Fruit fly (Drosophila melanogaster) whole organism, embryonic: ENCODE results near the gene witty.

Source experiments
- ATbp ChIP-seq: fragments of 200-800 bp; sonication (Bioruptor generic); optimal IDR thresholded peaks from 2 replicates; lab custom pipeline; 2017; ENCODE audit warnings: missing biosample characterization, mild to moderate bottlenecking, missing genetic modification characterization, missing genetic modification reagents
- Asciz ChIP-seq: fragments of 200-800 bp; sonication (Bioruptor generic); optimal IDR thresholded peaks from 2 replicates; lab custom pipeline; 2017; ENCODE audit warnings: missing biosample characterization, mild to moderate bottlenecking, missing genetic modification characterization, missing genetic modification reagents
- BEAF-32 ChIP-seq: fragments of 200-800 bp; sonication (Bioruptor generic); optimal IDR thresholded peaks from 3 replicates; lab custom pipeline; 2017; ENCODE audit warnings: missing biosample characterization, missing genetic modification characterization, mild to moderate bottlenecking, moderate library complexity, missing genetic modification reagents
- CG10654 ChIP-seq: fragments of 200-800 bp; sonication (Bioruptor generic); optimal IDR thresholded peaks from 2 replicates; lab custom pipeline; 2016; ENCODE audit warnings: missing biosample characterization, missing genetic modification characterization
- CG12659 ChIP-seq: fragments of 200-800 bp; sonication (Bioruptor generic); optimal IDR thresholded peaks from 3 replicates; lab custom pipeline; 2017; ENCODE audit warnings: mild to moderate bottlenecking, missing biosample characterization, missing genetic modification reagents, missing genetic modification characterization
- CG12744 ChIP-seq: fragments of 200-800 bp; sonication (Bioruptor generic); optimal IDR thresholded peaks from 2 replicates; lab custom pipeline; 2016; ENCODE audit warnings: missing biosample characterization, missing genetic modification characterization
- CG14050 ChIP-seq: fragments of 200-800 bp; sonication (Bioruptor generic); IDR thresholded peaks from 3 replicates; pipeline ENCODE4 v1.3.6; 2022; ENCODE audit warnings: missing biosample characterization, missing genetic modification characterization
- CG14667 ChIP-seq: fragments of 200-800 bp; sonication (Bioruptor generic); IDR thresholded peaks from 2 replicates; pipeline ENCODE4 v1.3.6; 2022; ENCODE audit warnings: missing biosample characterization, missing genetic modification characterization
- CG15073 ChIP-seq: fragments of 200-800 bp; sonication (Bioruptor generic); optimal IDR thresholded peaks from 2 replicates; lab custom pipeline; 2016; ENCODE audit warnings: missing biosample characterization, missing genetic modification characterization
- CG2202 ChIP-seq: fragments of 200-800 bp; sonication (Bioruptor generic); optimal IDR thresholded peaks from 2 replicates; lab custom pipeline; 2018; ENCODE audit warnings: missing biosample characterization, mild to moderate bottlenecking, missing genetic modification characterization
- CG2875 ChIP-seq: fragments of 200-800 bp; sonication (Bioruptor generic); optimal IDR thresholded peaks from 2 replicates; lab custom pipeline; 2017; ENCODE audit warnings: missing biosample characterization, mild to moderate bottlenecking, missing genetic modification characterization, missing genetic modification reagents
- CG4820 ChIP-seq: fragments of 200-800 bp; sonication (Bioruptor generic); optimal IDR thresholded peaks from 3 replicates; lab custom pipeline; 2016; ENCODE audit warnings: missing biosample characterization, missing genetic modification characterization
- CG6813 ChIP-seq: fragments of 200-800 bp; sonication (Bioruptor generic); optimal IDR thresholded peaks from 2 replicates; lab custom pipeline; 2017; ENCODE audit warnings: missing biosample characterization, missing genetic modification characterization, mild to moderate bottlenecking, moderate library complexity, missing genetic modification reagents
- CG7357 ChIP-seq: fragments of 200-800 bp; sonication (Bioruptor generic); IDR thresholded peaks from 3 replicates; pipeline ENCODE4 v1.3.6; 2022; ENCODE audit warnings: missing biosample characterization, missing genetic modification characterization
- CG7556 ChIP-seq: fragments of 200-800 bp; sonication (Bioruptor generic); optimal IDR thresholded peaks from 2 replicates; lab custom pipeline; 2017; ENCODE audit warnings: missing biosample characterization, mild to moderate bottlenecking, missing genetic modification characterization
- CG7987 ChIP-seq: fragments of 200-800 bp; sonication (Bioruptor generic); optimal IDR thresholded peaks from 2 replicates; lab custom pipeline; 2018; ENCODE audit warnings: missing biosample characterization, mild to moderate bottlenecking, missing genetic modification characterization, moderate library complexity
- CG8478 ChIP-seq: fragments of >200 bp; optimal IDR thresholded peaks from 2 replicates; lab custom pipeline; 2018
- CG8944 ChIP-seq: fragments of 200-800 bp; sonication (Bioruptor generic); optimal IDR thresholded peaks from 3 replicates; lab custom pipeline; 2016; ENCODE audit warnings: missing biosample characterization, missing genetic modification characterization
- D ChIP-seq, 2 experiments: fragments of 200-800 bp in 1 of 2; fragments of >200 bp in 1 of 2; sonication (Bioruptor generic) in 1 of 2; optimal IDR thresholded peaks; 2 replicates in 1 of 2; 3 replicates in 1 of 2; lab custom pipeline; 2017; ENCODE audit warnings: mild to moderate bottlenecking in 1 of 2, missing biosample characterization in 1 of 2, missing genetic modification characterization in 1 of 2, missing genetic modification reagents in 1 of 2
- Drgx ChIP-seq: fragments of 200-800 bp; sonication (Bioruptor generic); IDR thresholded peaks from 2 replicates; pipeline ENCODE4 v1.3.6; 2022; ENCODE audit warnings: missing biosample characterization, missing genetic modification characterization
- Ets97D ChIP-seq: fragments of 200-800 bp; sonication (Bioruptor generic); optimal IDR thresholded peaks from 3 replicates; lab custom pipeline; 2016; ENCODE audit warnings: missing biosample characterization, missing genetic modification characterization
- HHEX ChIP-seq: fragments of 200-800 bp; sonication (Bioruptor generic); optimal IDR thresholded peaks from 3 replicates; lab custom pipeline; 2017; ENCODE audit warnings: missing biosample characterization, mild to moderate bottlenecking, missing genetic modification characterization, missing genetic modification reagents
- Hr39 ChIP-seq: fragments of >200 bp; optimal IDR thresholded peaks from 2 replicates; lab custom pipeline; 2017
- Hr51 ChIP-seq, 2 experiments: fragments of 200-800 bp; sonication (Bioruptor generic); optimal IDR thresholded peaks; 2 replicates in 1 of 2; 3 replicates in 1 of 2; lab custom pipeline; 2016 to 2018; ENCODE audit warnings: missing biosample characterization in 2 of 2, missing genetic modification characterization in 2 of 2, mild to moderate bottlenecking in 1 of 2, moderate library complexity in 1 of 2
- Hr78 ChIP-seq, 2 experiments: fragments of 200-800 bp in 1 of 2; fragments of >200 bp in 1 of 2; sonication (Bioruptor generic) in 1 of 2; optimal IDR thresholded peaks; 2 replicates each; lab custom pipeline; 2017 to 2019; ENCODE audit warnings: missing biosample characterization in 2 of 2, missing genetic modification characterization in 2 of 2, mild to moderate bottlenecking in 1 of 2, moderate library complexity in 1 of 2
- Lhr ChIP-seq: fragments of 200-800 bp; sonication (Bioruptor generic); optimal IDR thresholded peaks from 3 replicates; lab custom pipeline; 2017; ENCODE audit warnings: mild to moderate bottlenecking, missing biosample characterization, missing genetic modification reagents, missing genetic modification characterization
- Neu2 ChIP-seq: fragments of 200-800 bp; sonication (Bioruptor generic); optimal IDR thresholded peaks from 3 replicates; lab custom pipeline; 2016; ENCODE audit warnings: missing biosample characterization, missing genetic modification characterization, borderline replicate concordance
- Opbp ChIP-seq: fragments of 200-800 bp; sonication (Bioruptor generic); IDR thresholded peaks from 3 replicates; pipeline ENCODE4 v1.3.6; 2022; ENCODE audit warnings: missing biosample characterization, missing genetic modification characterization; ENCODE audit not compliant: partially characterized antibody
- TFAM ChIP-seq: fragments of 200-800 bp; sonication (Bioruptor generic); optimal IDR thresholded peaks from 2 replicates; lab custom pipeline; 2017; ENCODE audit warnings: missing biosample characterization, missing genetic modification characterization, inconsistent platforms
- amos ChIP-seq: fragments of 200-800 bp; sonication (Bioruptor generic); IDR thresholded peaks from 2 replicates; pipeline ENCODE4 v1.3.6; 2022; ENCODE audit warnings: missing biosample characterization, missing genetic modification characterization; ENCODE audit not compliant: partially characterized antibody
- bcd ChIP-seq: fragments of 200-800 bp; sonication (Bioruptor generic); optimal IDR thresholded peaks from 2 replicates; lab custom pipeline; 2017; ENCODE audit warnings: missing biosample characterization, mild to moderate bottlenecking, missing genetic modification characterization
- bsh ChIP-seq, 2 experiments: fragments of 200-800 bp; sonication (Bioruptor generic); optimal IDR thresholded peaks; 2 replicates each; lab custom pipeline; 2017 to 2018; ENCODE audit warnings: mild to moderate bottlenecking in 2 of 2, missing biosample characterization in 2 of 2, missing genetic modification characterization in 2 of 2, moderate library complexity in 1 of 2
- emc ChIP-seq: fragments of 200-800 bp; sonication (Bioruptor generic); optimal IDR thresholded peaks from 2 replicates; lab custom pipeline; 2016; ENCODE audit warnings: missing biosample characterization, missing genetic modification characterization
- hth ChIP-seq: fragments of >200 bp; optimal IDR thresholded peaks from 2 replicates; lab custom pipeline; 2017; ENCODE audit warnings: inconsistent platforms
- jigr1 ChIP-seq: fragments of 200-800 bp; sonication (Bioruptor generic); IDR thresholded peaks from 3 replicates; pipeline ENCODE4 v1.3.6; 2022; ENCODE audit warnings: missing biosample characterization, missing genetic modification characterization
- kay ChIP-seq: fragments of 200-800 bp; sonication (Bioruptor generic); optimal IDR thresholded peaks from 2 replicates; lab custom pipeline; 2016; ENCODE audit warnings: missing biosample characterization, missing genetic modification characterization
- klu ChIP-seq: fragments of 200-800 bp; sonication (Bioruptor generic); IDR thresholded peaks from 2 replicates; pipeline ENCODE4 v1.3.6; 2022; ENCODE audit warnings: missing biosample characterization, missing genetic modification characterization
- mld ChIP-seq: fragments of 200-800 bp; sonication (Bioruptor generic); IDR thresholded peaks from 3 replicates; pipeline ENCODE4 v1.3.6; 2022; ENCODE audit warnings: missing biosample characterization, missing genetic modification characterization; ENCODE audit not compliant: partially characterized antibody
- org-1 ChIP-seq: fragments of 200-800 bp; sonication (Bioruptor generic); optimal IDR thresholded peaks from 2 replicates; lab custom pipeline; 2017; ENCODE audit warnings: missing biosample characterization, missing genetic modification characterization
- pfk ChIP-seq: fragments of 200-800 bp; sonication (Bioruptor generic); optimal IDR thresholded peaks from 2 replicates; lab custom pipeline; 2018; ENCODE audit warnings: missing biosample characterization, mild to moderate bottlenecking, missing genetic modification characterization, moderate library complexity
- pho ChIP-seq: fragments of 200-800 bp; sonication (Bioruptor generic); optimal IDR thresholded peaks from 2 replicates; lab custom pipeline; 2016; ENCODE audit warnings: missing biosample characterization, missing genetic modification characterization
- pzg ChIP-seq: fragments of 200-800 bp; sonication (Bioruptor generic); optimal IDR thresholded peaks from 3 replicates; lab custom pipeline; 2018; ENCODE audit warnings: missing biosample characterization, mild to moderate bottlenecking, missing genetic modification characterization, moderate library complexity
- row ChIP-seq: fragments of 200-800 bp; sonication (Bioruptor generic); IDR thresholded peaks from 3 replicates; pipeline ENCODE4 v1.3.6; 2022; ENCODE audit warnings: missing biosample characterization, missing genetic modification characterization
- run ChIP-seq: fragments of 200-800 bp; sonication (Bioruptor generic); optimal IDR thresholded peaks from 3 replicates; lab custom pipeline; 2018; ENCODE audit warnings: missing biosample characterization, mild to moderate bottlenecking, missing genetic modification characterization
- sna ChIP-seq: fragments of 200-800 bp; sonication (Bioruptor generic); IDR thresholded peaks from 2 replicates; pipeline ENCODE4 v1.3.6; 2022; ENCODE audit warnings: missing biosample characterization, missing genetic modification characterization; ENCODE audit not compliant: partially characterized antibody
- stwl ChIP-seq: fragments of 200-800 bp; sonication (Bioruptor generic); optimal IDR thresholded peaks from 3 replicates; lab custom pipeline; 2018; ENCODE audit warnings: missing biosample characterization, mild to moderate bottlenecking, missing genetic modification characterization, moderate library complexity
- tx ChIP-seq: fragments of 200-800 bp; sonication (Bioruptor generic); optimal IDR thresholded peaks from 2 replicates; lab custom pipeline; 2016; ENCODE audit warnings: missing biosample characterization, missing genetic modification characterization
- unpg ChIP-seq: fragments of 200-800 bp; sonication (Bioruptor generic); optimal IDR thresholded peaks from 3 replicates; lab custom pipeline; 2018; ENCODE audit warnings: missing biosample characterization, mild to moderate bottlenecking, missing genetic modification characterization, moderate library complexity
- zen ChIP-seq: fragments of 200-800 bp; sonication (Bioruptor generic); optimal IDR thresholded peaks from 3 replicates; lab custom pipeline; 2018; ENCODE audit warnings: missing biosample characterization, mild to moderate bottlenecking, missing genetic modification characterization, moderate library complexity

Gene witty

dm6 chr2L:8307817-8308551 lies 30.1 kb upstream of the witty start, which contains the start of the genes Ostgamma and Mettl14 (continued):
- TF ChIP-seq pfk (GFP tag; lab: Kevin White, UChicago) (no peak), pzg (GFP tag; lab: Kevin White, UChicago) (peak; percentile 48), CG8944 (GFP tag; lab: Kevin White, UChicago) (no peak), Hr78 (GFP tag; optimal IDR thresholded peaks at IDR 0.05; lab: Kevin White, UChicago) (no peak), CG7556 (GFP tag; lab: Kevin White, UChicago) (no peak), bcd (GFP tag; lab: Kevin White, UChicago) (no peak), kay (GFP tag; lab: Kevin White, UChicago) (no peak), TFAM (no peak), Hr39 (lab: Kevin White, UChicago) (no peak), klu (no peak), Hr51 (GFP tag; optimal IDR thresholded peaks at IDR 0.05; lab: Kevin White, UChicago) (no peak), sna (GFP tag; lab: Robert Waterston, UW) (peak; percentile 83), emc (GFP tag; lab: Kevin White, UChicago) (no peak), CG2202 (tag; lab: Kevin White, UChicago) (no peak), CG6813 (GFP tag; lab: Kevin White, UChicago) (no peak), CG4820 (no peak), HHEX (no peak), Neu2 (GFP tag; lab: Kevin White, UChicago) (no peak), mld (GFP tag; lab: Robert Waterston, UW) (no peak), zen (tag; lab: Kevin White, UChicago) (peak; percentile 3), Opbp (GFP tag; lab: Robert Waterston, UW) (peak; percentile 66; the same call in 2 of the 3 replicates), stwl (tag; lab: Kevin White, UChicago) (peak; percentile 36), D (optimal IDR thresholded peaks at IDR 0.05; lab: Kevin White, UChicago) (no peak), D (GFP tag; optimal IDR thresholded peaks at IDR 0.05; lab: Kevin White, UChicago) (no peak), CG2875 (GFP tag; lab: Kevin White, UChicago) (no peak), CG8478 (lab: Kevin White, UChicago) (no peak), Drgx (no peak), CG12744 (GFP tag; lab: Kevin White, UChicago) (no peak), org-1 (no peak), BEAF-32 (GFP tag; lab: Kevin White, UChicago) (peak; percentile 82), CG10654 (GFP tag; lab: Kevin White, UChicago) (no peak), Ets97D (GFP tag; lab: Kevin White, UChicago) (peak; percentile 40), jigr1 (GFP tag; lab: Robert Waterston, UW) (no peak), CG14050 (no peak), tx (no peak), run (tag; lab: Kevin White, UChicago) (no peak), CG7987 (GFP tag; lab: Kevin White, UChicago) (no peak), amos (GFP tag; lab: Robert Waterston, UW) (peak; percentile 68), bsh (GFP tag; optimal IDR thresholded peaks at IDR 0.05; lab: Kevin White, UChicago) (no peak), CG14667 (GFP tag; lab: Robert Waterston, UW) (no peak), ATbp (no peak), Lhr (no peak), CG7357 (GFP tag; lab: Robert Waterston, UW) (no peak), Asciz (GFP tag; lab: Kevin White, UChicago) (no peak), unpg (GFP tag; lab: Kevin White, UChicago) (no peak), CG15073 (GFP tag; lab: Kevin White, UChicago) (no peak), hth (lab: Kevin White, UChicago) (no peak), pho (GFP tag; lab: Kevin White, UChicago) (no peak), row (GFP tag; lab: Robert Waterston, UW) (peak; percentile 70), CG12659 (peak; percentile 67)
